Worm (Caenorhabditis elegans): ENCODE data around the gene ZK402.1.

The ZK402.1 gene

DNA sequence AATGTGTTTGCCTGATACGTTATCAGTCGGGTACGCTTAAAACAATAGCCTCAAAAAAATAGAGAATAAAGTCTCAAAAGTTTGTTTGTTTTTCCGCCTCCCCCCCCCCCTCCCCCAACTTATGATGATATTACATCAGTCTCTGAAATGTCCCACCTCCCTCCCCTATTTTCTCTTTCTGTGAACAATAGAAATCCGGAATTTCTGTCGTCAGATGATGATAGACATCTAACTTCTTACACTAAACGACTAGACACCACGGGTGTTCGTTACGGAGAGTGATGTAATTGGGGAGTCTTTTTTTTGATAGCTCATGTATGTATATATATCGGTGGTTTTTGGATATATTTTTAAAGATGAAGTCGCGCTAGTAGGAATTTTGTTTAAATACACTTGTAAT, 9.6 kb upstream of the ZK402.1 start:
- peak; percentile 86 for TF ChIP-seq ztf-7 (tag; optimal IDR thresholded peaks at IDR 0.05)
- TF ChIP-seq zip-11 (GFP tag; IDR thresholded peaks at IDR 0.05), result peak; percentile 72; the same call in 1 of the 2 replicates
- TF ChIP-seq hlh-30 (tag; optimal IDR thresholded peaks at IDR 0.05; ENCODE audit: insufficient read depth), result peak; percentile 32
- no peak for TF ChIP-seq spr-1 (tag; optimal IDR thresholded peaks at IDR 0.05)
- TF ChIP-seq hlh-11 (tag; optimal IDR thresholded peaks at IDR 0.05), result peak; percentile 0

DNA sequence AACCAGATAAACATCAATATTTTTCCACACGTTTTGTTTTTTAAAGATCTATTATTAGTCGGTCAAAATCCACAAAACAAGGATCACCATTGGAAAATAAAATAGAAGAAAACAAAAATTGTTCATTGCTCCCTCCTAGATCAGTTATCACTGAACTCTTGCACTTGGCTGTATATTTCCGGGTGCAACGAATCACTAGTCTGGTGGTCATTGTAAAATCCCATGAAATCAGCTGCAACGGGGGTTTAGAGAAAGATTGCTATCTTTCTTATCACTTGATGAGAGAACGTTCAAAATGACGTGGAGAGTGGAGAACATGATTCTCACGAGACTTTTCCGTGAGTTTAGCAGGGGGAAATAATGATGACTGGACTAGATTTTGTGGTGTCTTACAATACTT, 8.3 kb upstream of the ZK402.1 start:
- no peak for TF ChIP-seq dmd-8 (GFP tag; IDR thresholded peaks at IDR 0.05)
- 0 out of 2 replicates have a peak, but pooled peaks have one; percentile 15 for TF ChIP-seq ceh-20 (GFP tag; IDR thresholded peaks at IDR 0.05)
- TF ChIP-seq lin-13 (GFP tag; optimal IDR thresholded peaks at IDR 0.05), result no peak
- no peak for TF ChIP-seq nhr-237 (tag; optimal IDR thresholded peaks at IDR 0.05)
- TF ChIP-seq F49E8.2 (tag; optimal IDR thresholded peaks at IDR 0.05; ENCODE audit: borderline replicate concordance), result no peak
- no peak for TF ChIP-seq aly-2 (tag; optimal IDR thresholded peaks at IDR 0.05)
- peak; percentile 50 for TF ChIP-seq nhr-28 (tag; optimal IDR thresholded peaks at IDR 0.05)
- TF ChIP-seq T26A8.4 (GFP tag; IDR thresholded peaks at IDR 0.05), result peak; percentile 49; the same call in 1 of the 2 replicates
- no peak for TF ChIP-seq R02D3.7 (tag; optimal IDR thresholded peaks at IDR 0.05)
- TF ChIP-seq cey-2 (tag; optimal IDR thresholded peaks at IDR 0.05; ENCODE audit: borderline replicate concordance, insufficient read depth), result no peak
- no peak for TF ChIP-seq mxl-2 (GFP tag; conservative IDR thresholded peaks at IDR 0.05)
- no peak for TF ChIP-seq set-16 (GFP tag; IDR thresholded peaks at IDR 0.05)
- no peak for TF ChIP-seq ceh-32 (tag; optimal IDR thresholded peaks at IDR 0.05; ENCODE audit: poor library complexity)
- TF ChIP-seq zip-2 (tag; optimal IDR thresholded peaks at IDR 0.05), result no peak
- TF ChIP-seq nhr-10 (tag; optimal IDR thresholded peaks at IDR 0.05), result peak; percentile 25
- TF ChIP-seq nhr-6 (tag; optimal IDR thresholded peaks at IDR 0.05), result peak; percentile 7
- no peak for TF ChIP-seq D1046.2 (GFP tag; IDR thresholded peaks at IDR 0.05)
- TF ChIP-seq hlh-11 (tag; optimal IDR thresholded peaks at IDR 0.05), result peak; percentile 83
- no peak for TF ChIP-seq snpc-4 (tag; optimal IDR thresholded peaks at IDR 0.05)
- TF ChIP-seq F37D6.2 (tag; optimal IDR thresholded peaks at IDR 0.05), result no peak
- no peak for TF ChIP-seq Y48G9A.11 (GFP tag; IDR thresholded peaks at IDR 0.05)
- peak in 1 of 2 experiments; percentile 66 for TF ChIP-seq unc-62 (GFP tag; optimal IDR thresholded peaks at IDR 0.05 in 1 of 2)
- no peak for TF ChIP-seq unc-62 (tag; optimal IDR thresholded peaks at IDR 0.05)
- TF ChIP-seq Y75B8A.6 (GFP tag; IDR thresholded peaks at IDR 0.05), result no peak
- TF ChIP-seq nhr-11 (tag; optimal IDR thresholded peaks at IDR 0.05), result peak; percentile 60
- TF ChIP-seq lsy-2 (tag; optimal IDR thresholded peaks at IDR 0.05), result peak in 1 of 2 experiments; percentile 26
- TF ChIP-seq dpl-1 (GFP tag; optimal IDR thresholded peaks at IDR 0.05), result no peak
- peak; percentile 69 for TF ChIP-seq nhr-48 (tag; optimal IDR thresholded peaks at IDR 0.05)
- TF ChIP-seq nhr-77 (tag; optimal IDR thresholded peaks at IDR 0.05), result peak; percentile 22
- TF ChIP-seq aha-1 (tag), result no peak
- peak; percentile 86 for TF ChIP-seq hlh-30 (tag; optimal IDR thresholded peaks at IDR 0.05; ENCODE audit: insufficient read depth)
- peak in 1 of 2 experiments; percentile 49 for TF ChIP-seq mdl-1 (tag; optimal IDR thresholded peaks at IDR 0.05)
- peak in 1 of 2 experiments; percentile 74 for TF ChIP-seq hif-1 (tag; optimal IDR thresholded peaks at IDR 0.05)
- no peak for TF ChIP-seq egl-43 (GFP tag; IDR thresholded peaks at IDR 0.05)
- no peak for TF ChIP-seq arid-1 (GFP tag; conservative IDR thresholded peaks at IDR 0.05)
- no peak for TF ChIP-seq tra-1 (GFP tag; IDR thresholded peaks at IDR 0.05)
- no peak for TF ChIP-seq ztf-7 (tag; optimal IDR thresholded peaks at IDR 0.05)
- no peak for TF ChIP-seq lin-29 (GFP tag; IDR thresholded peaks at IDR 0.05)
- TF ChIP-seq daf-16 (GFP tag; optimal IDR thresholded peaks at IDR 0.05), result peak in 1 of 2 experiments; percentile 74
- no peak for TF ChIP-seq daf-16 (tag; optimal IDR thresholded peaks at IDR 0.05)
- no peak for TF ChIP-seq gei-8 (GFP tag; optimal IDR thresholded peaks at IDR 0.05)
- TF ChIP-seq lin-15B (tag; optimal IDR thresholded peaks at IDR 0.05), result no peak
- TF ChIP-seq zag-1 (tag; optimal IDR thresholded peaks at IDR 0.05), result no peak
- peak; percentile 60 for TF ChIP-seq dmd-6 (GFP tag; IDR thresholded peaks at IDR 0.05)
- TF ChIP-seq tag-97 (GFP tag; IDR thresholded peaks at IDR 0.05), result no peak
- TF ChIP-seq ZK546.5 (tag; optimal IDR thresholded peaks at IDR 0.05), result no peak
- TF ChIP-seq nhr-102 (tag; optimal IDR thresholded peaks at IDR 0.05), result no peak

Data from whole organism, L4 larva.